Fruit fly (Drosophila melanogaster) whole organism, embryonic: ENCODE results near the gene Sld5.

Source experiments
- Aef1 ChIP-seq: fragments of 200-800 bp; sonication (Bioruptor generic); IDR thresholded peaks from 3 replicates; pipeline ENCODE4 v1.3.6; 2022; ENCODE audit warnings: missing biosample characterization, missing genetic modification characterization
- Asciz ChIP-seq: fragments of 200-800 bp; sonication (Bioruptor generic); optimal IDR thresholded peaks from 2 replicates; lab custom pipeline; 2017; ENCODE audit warnings: missing biosample characterization, mild to moderate bottlenecking, missing genetic modification characterization, missing genetic modification reagents
- CG10979 ChIP-seq: fragments of 200-800 bp; sonication (Bioruptor generic); optimal IDR thresholded peaks from 2 replicates; lab custom pipeline; 2018; ENCODE audit warnings: missing biosample characterization, mild to moderate bottlenecking, missing genetic modification characterization, moderate library complexity
- CG11247 ChIP-seq: fragments of 200-800 bp; sonication (Bioruptor generic); IDR thresholded peaks from 2 replicates; pipeline ENCODE4 v1.3.6; 2022; ENCODE audit warnings: missing biosample characterization, missing genetic modification characterization
- CG12104 ChIP-seq: fragments of 200-800 bp; sonication (Bioruptor generic); optimal IDR thresholded peaks from 3 replicates; lab custom pipeline; 2016; ENCODE audit warnings: missing biosample characterization, missing genetic modification characterization
- CG12659 ChIP-seq: fragments of 200-800 bp; sonication (Bioruptor generic); optimal IDR thresholded peaks from 3 replicates; lab custom pipeline; 2017; ENCODE audit warnings: mild to moderate bottlenecking, missing biosample characterization, missing genetic modification reagents, missing genetic modification characterization
- CG13123 ChIP-seq: fragments of 200-800 bp; sonication (Bioruptor generic); optimal IDR thresholded peaks from 2 replicates; lab custom pipeline; 2016; ENCODE audit warnings: missing biosample characterization, missing genetic modification characterization
- CG15479 ChIP-seq: fragments of 200-800 bp; sonication (Bioruptor generic); optimal IDR thresholded peaks from 3 replicates; lab custom pipeline; 2019; ENCODE audit warnings: missing biosample characterization, mild to moderate bottlenecking, missing genetic modification characterization, moderate library complexity
- CG1647 ChIP-seq: fragments of 200-800 bp; sonication (Bioruptor generic); optimal IDR thresholded peaks from 3 replicates; lab custom pipeline; 2016; ENCODE audit warnings: missing biosample characterization, missing genetic modification characterization
- CG17829 ChIP-seq: fragments of 200-800 bp; optimal IDR thresholded peaks from 2 replicates; lab custom pipeline; 2019; ENCODE audit warnings: missing biosample characterization, mild to moderate bottlenecking, missing genetic modification characterization, moderate library complexity
- CG18011 ChIP-seq: fragments of 200-800 bp; sonication (Bioruptor generic); optimal IDR thresholded peaks from 2 replicates; lab custom pipeline; 2017; ENCODE audit warnings: missing biosample characterization, missing genetic modification characterization, mild to moderate bottlenecking, moderate library complexity, missing genotype
- CG2129 ChIP-seq: fragments of 200-800 bp; sonication (Bioruptor generic); IDR thresholded peaks from 2 replicates; pipeline ENCODE4 v1.3.6; 2022; ENCODE audit warnings: missing biosample characterization, missing genetic modification characterization; ENCODE audit not compliant: partially characterized antibody
- CG3281 ChIP-seq: fragments of 200-800 bp; sonication (Bioruptor generic); optimal IDR thresholded peaks from 3 replicates; lab custom pipeline; 2017; ENCODE audit warnings: missing biosample characterization, mild to moderate bottlenecking, missing genetic modification characterization
- CG4360 ChIP-seq: fragments of 200-800 bp; sonication (Bioruptor generic); IDR thresholded peaks from 2 replicates; pipeline ENCODE4 v1.3.6; 2022; ENCODE audit warnings: missing biosample characterization, missing genetic modification characterization
- CG4617 ChIP-seq: fragments of 200-800 bp; sonication (Bioruptor generic); optimal IDR thresholded peaks from 3 replicates; lab custom pipeline; 2016; ENCODE audit warnings: missing biosample characterization, missing genetic modification characterization, borderline replicate concordance
- CG5245 ChIP-seq: fragments of 200-800 bp; sonication (Bioruptor generic); optimal IDR thresholded peaks from 3 replicates; lab custom pipeline; 2016; ENCODE audit warnings: missing biosample characterization, missing genetic modification characterization
- CG6791 ChIP-seq: fragments of 200-800 bp; sonication (Bioruptor generic); IDR thresholded peaks from 3 replicates; pipeline ENCODE4 v1.3.6; 2022; ENCODE audit warnings: missing biosample characterization, missing genetic modification characterization; ENCODE audit not compliant: partially characterized antibody
- CG6854 ChIP-seq: fragments of 200-800 bp; sonication (Bioruptor generic); optimal IDR thresholded peaks from 3 replicates; lab custom pipeline; 2017; ENCODE audit warnings: missing biosample characterization, mild to moderate bottlenecking, missing genetic modification characterization
- CG8924 ChIP-seq: fragments of 200-800 bp; optimal IDR thresholded peaks from 3 replicates; lab custom pipeline; 2019; ENCODE audit warnings: missing biosample characterization, mild to moderate bottlenecking, missing genetic modification characterization, moderate library complexity
- CG9727 ChIP-seq: fragments of 200-800 bp; sonication (Bioruptor generic); optimal IDR thresholded peaks from 3 replicates; lab custom pipeline; 2017; ENCODE audit warnings: missing biosample characterization, mild to moderate bottlenecking, missing genetic modification characterization
- Dbx ChIP-seq: fragments of 200-800 bp; sonication (Bioruptor generic); IDR thresholded peaks from 3 replicates; pipeline ENCODE4 v1.3.6; 2022; ENCODE audit warnings: missing biosample characterization, missing genetic modification characterization
- Deaf1 ChIP-seq: fragments of 200-800 bp; optimal IDR thresholded peaks from 3 replicates; lab custom pipeline; 2019; ENCODE audit warnings: missing biosample characterization, mild to moderate bottlenecking, missing genetic modification characterization, moderate library complexity
- Ets97D ChIP-seq: fragments of 200-800 bp; sonication (Bioruptor generic); optimal IDR thresholded peaks from 3 replicates; lab custom pipeline; 2016; ENCODE audit warnings: missing biosample characterization, missing genetic modification characterization
- Gug ChIP-seq: fragments of 200-800 bp; sonication (Bioruptor generic); IDR thresholded peaks from 4 replicates; pipeline ENCODE4 v1.3.6; 2022; ENCODE audit warnings: missing biosample characterization, missing genetic modification characterization
- H2.0 ChIP-seq: fragments of 200-800 bp; sonication (Bioruptor generic); IDR thresholded peaks from 2 replicates; pipeline ENCODE4 v1.3.6; 2022; ENCODE audit warnings: missing biosample characterization, missing genetic modification characterization
- Mad ChIP-seq: fragments of 200-800 bp; sonication (Bioruptor generic); optimal IDR thresholded peaks from 2 replicates; lab custom pipeline; 2016; ENCODE audit warnings: missing biosample characterization, missing genetic modification characterization
- Meics ChIP-seq: fragments of 200-800 bp; sonication (Bioruptor generic); optimal IDR thresholded peaks from 2 replicates; lab custom pipeline; 2017; ENCODE audit warnings: missing biosample characterization, mild to moderate bottlenecking, missing genetic modification characterization
- Mes4 ChIP-seq: fragments of 200-800 bp; sonication (Bioruptor generic); optimal IDR thresholded peaks from 2 replicates; lab custom pipeline; 2016; ENCODE audit warnings: missing biosample characterization, missing genetic modification characterization
- NC2α ChIP-seq: fragments of 200-800 bp; sonication (Bioruptor generic); optimal IDR thresholded peaks from 2 replicates; lab custom pipeline; 2016; ENCODE audit warnings: missing biosample characterization, missing genetic modification characterization
- Oaz ChIP-seq: fragments of 200-800 bp; sonication (Bioruptor generic); IDR thresholded peaks from 2 replicates; pipeline ENCODE4 v1.3.6; 2022; ENCODE audit warnings: missing biosample characterization, missing genetic modification characterization
- Sox102F ChIP-seq: fragments of 200-800 bp; sonication (Bioruptor generic); optimal IDR thresholded peaks from 2 replicates; lab custom pipeline; 2018; ENCODE audit warnings: missing biosample characterization, mild to moderate bottlenecking, missing genetic modification characterization, moderate library complexity
- YL-1 ChIP-seq: fragments of 200-800 bp; sonication (Bioruptor generic); optimal IDR thresholded peaks from 3 replicates; lab custom pipeline; 2017; ENCODE audit warnings: missing biosample characterization, mild to moderate bottlenecking, missing genetic modification characterization
- cas ChIP-seq: fragments of 200-800 bp; sonication (Bioruptor generic); IDR thresholded peaks from 2 replicates; pipeline ENCODE4 v1.3.6; 2022; ENCODE audit warnings: missing biosample characterization, missing genetic modification characterization
- cg ChIP-seq: fragments of 200-800 bp; sonication (Bioruptor generic); optimal IDR thresholded peaks from 3 replicates; lab custom pipeline; 2019; ENCODE audit warnings: missing biosample characterization, mild to moderate bottlenecking, missing genetic modification characterization, moderate library complexity
- chif ChIP-seq, 2 experiments: fragments of 200-800 bp; sonication (Bioruptor generic); optimal IDR thresholded peaks; 3 replicates each; lab custom pipeline; 2016; ENCODE audit warnings: missing biosample characterization in 2 of 2, missing genetic modification characterization in 2 of 2
- fd3F ChIP-seq: fragments of 200-800 bp; sonication (Bioruptor generic); optimal IDR thresholded peaks from 2 replicates; lab custom pipeline; 2018; ENCODE audit warnings: missing biosample characterization, mild to moderate bottlenecking, missing genetic modification characterization, moderate library complexity
- gem ChIP-seq: fragments of 200-800 bp; sonication (Bioruptor generic); optimal IDR thresholded peaks from 2 replicates; lab custom pipeline; 2019; ENCODE audit warnings: missing biosample characterization, mild to moderate bottlenecking, missing genetic modification characterization, moderate library complexity
- gfzf ChIP-seq: fragments of 200-800 bp; sonication (Bioruptor generic); optimal IDR thresholded peaks from 2 replicates; lab custom pipeline; 2016; ENCODE audit warnings: missing biosample characterization, mild to moderate bottlenecking, missing genetic modification characterization, moderate library complexity
- grn ChIP-seq: fragments of 200-800 bp; sonication (Bioruptor generic); optimal IDR thresholded peaks from 3 replicates; lab custom pipeline; 2017; ENCODE audit warnings: missing biosample characterization, missing genetic modification characterization
- kah ChIP-seq: fragments of 200-800 bp; sonication (Bioruptor generic); optimal IDR thresholded peaks from 2 replicates; lab custom pipeline; 2018; ENCODE audit warnings: missing biosample characterization, mild to moderate bottlenecking, missing genetic modification characterization
- pita ChIP-seq: fragments of 200-800 bp; sonication (Bioruptor generic); optimal IDR thresholded peaks from 2 replicates; lab custom pipeline; 2017; ENCODE audit warnings: missing biosample characterization, mild to moderate bottlenecking, missing genetic modification characterization
- prd ChIP-seq, 3 experiments: fragments of >200 bp in 2 of 3; fragments of 200-800 bp in 1 of 3; sonication (Bioruptor generic) in 1 of 3; optimal IDR thresholded peaks in 2 of 3; IDR thresholded peaks in 1 of 3; 2 replicates in 2 of 3; 3 replicates in 1 of 3; pipeline versions ENCODE4 v1.3.6 to Lab custom; 2017 to 2022; ENCODE audit warnings: missing biosample characterization in 1 of 3, missing genetic modification characterization in 1 of 3
- sima ChIP-seq: fragments of 200-800 bp; sonication (Bioruptor generic); optimal IDR thresholded peaks from 2 replicates; lab custom pipeline; 2016; ENCODE audit warnings: missing biosample characterization, missing genetic modification characterization
- tin ChIP-seq: fragments of 200-800 bp; sonication (Bioruptor generic); optimal IDR thresholded peaks from 3 replicates; lab custom pipeline; 2016; ENCODE audit warnings: missing biosample characterization, missing genetic modification characterization
- tx ChIP-seq: fragments of 200-800 bp; sonication (Bioruptor generic); optimal IDR thresholded peaks from 2 replicates; lab custom pipeline; 2016; ENCODE audit warnings: missing biosample characterization, missing genetic modification characterization
- unc-4 ChIP-seq: fragments of 200-800 bp; sonication (Bioruptor generic); IDR thresholded peaks from 2 replicates; pipeline ENCODE4 v1.3.6; 2022; ENCODE audit warnings: missing biosample characterization, missing genetic modification characterization; ENCODE audit not compliant: partially characterized antibody
- zf30C ChIP-seq: fragments of 200-800 bp; sonication (Bioruptor generic); optimal IDR thresholded peaks from 3 replicates; lab custom pipeline; 2018; ENCODE audit warnings: missing biosample characterization, mild to moderate bottlenecking, missing genetic modification characterization
- zfh1 ChIP-seq: fragments of 200-800 bp; sonication (Bioruptor generic); IDR thresholded peaks from 3 replicates; pipeline ENCODE4 v1.3.6; 2022; ENCODE audit warnings: missing biosample characterization, missing genetic modification characterization

Gene Sld5

DNA sequence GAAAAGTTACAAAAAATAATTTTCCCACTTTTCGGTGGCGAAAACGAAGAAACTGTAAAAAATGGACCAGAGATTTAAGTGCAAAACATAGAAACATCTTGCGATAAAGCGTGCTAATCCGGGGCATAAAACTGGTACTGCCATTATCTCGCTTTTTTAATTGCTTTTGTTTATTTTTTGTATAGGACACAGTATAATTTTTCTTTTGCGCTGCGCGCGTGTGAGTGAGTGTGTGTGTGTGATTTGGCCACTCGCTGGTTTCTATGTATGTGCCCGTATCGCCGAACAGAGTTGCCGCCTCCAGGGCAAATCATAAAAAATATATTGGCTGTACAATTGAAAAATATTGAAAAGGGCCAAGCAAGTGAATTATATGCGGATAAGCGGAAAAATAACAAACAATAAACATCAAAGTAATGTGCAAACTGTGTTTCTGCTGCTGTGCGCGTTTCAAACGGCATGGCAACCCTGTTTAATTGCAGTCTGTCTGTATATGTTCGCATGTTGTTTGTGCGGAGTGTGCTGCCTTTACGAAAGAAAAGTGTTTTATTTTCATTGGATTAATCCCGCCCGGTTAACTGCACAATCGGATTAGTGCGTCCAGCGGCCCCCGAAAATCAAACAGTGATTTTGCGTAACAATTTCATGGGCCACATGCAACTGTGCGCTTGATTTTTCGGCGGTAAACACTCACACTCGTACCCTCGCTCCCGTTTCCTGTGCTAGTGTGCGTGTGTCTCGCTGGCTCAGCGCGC lies 14.0 kb downstream of the Sld5 start (continued):
- TF ChIP-seq unc-4 (GFP tag; lab: Robert Waterston, UW): no peak
- peak; percentile 15 for TF ChIP-seq gfzf (GFP tag; lab: Kevin White, UChicago)
- TF ChIP-seq CG10979 (tag; lab: Kevin White, UChicago): peak; percentile 93
- peak; percentile 98 for TF ChIP-seq Gug (GFP tag; lab: Robert Waterston, UW)
- no peak for TF ChIP-seq pita (GFP tag; lab: Kevin White, UChicago)
- peak; percentile 98 for TF ChIP-seq zfh1 (GFP tag; lab: Robert Waterston, UW)
- TF ChIP-seq fd3F (GFP tag; lab: Kevin White, UChicago): peak; percentile 89
- TF ChIP-seq grn (GFP tag; lab: Kevin White, UChicago): peak; percentile 71
- peak; percentile 91 for TF ChIP-seq Ets97D (GFP tag; lab: Kevin White, UChicago)
- TF ChIP-seq CG13123 (GFP tag; lab: Kevin White, UChicago): peak; percentile 95
- peak; percentile 96 for TF ChIP-seq CG1647 (GFP tag; lab: Kevin White, UChicago)
- peak; percentile 92 for TF ChIP-seq Asciz (GFP tag; lab: Kevin White, UChicago)
- TF ChIP-seq CG17829: peak; percentile 93
- TF ChIP-seq CG12104: peak; percentile 92
- peak; percentile 90 for TF ChIP-seq sima
- peak; percentile 90 for TF ChIP-seq CG6854 (GFP tag; lab: Kevin White, UChicago)
- no peak for TF ChIP-seq prd (optimal IDR thresholded peaks at IDR 0.05; lab: Kevin White, UChicago)
- peak; percentile 98 for TF ChIP-seq prd (GFP tag; IDR thresholded peaks at IDR 0.05; lab: Robert Waterston, UW)
- peak; percentile 97 for TF ChIP-seq CG12659 (GFP tag; lab: Kevin White, UChicago)
- peak; percentile 96 for TF ChIP-seq NC2α (GFP tag; lab: Kevin White, UChicago)
- TF ChIP-seq Aef1 (GFP tag; lab: Robert Waterston, UW): peak; percentile 97
- peak; percentile 96 for TF ChIP-seq CG11247
- no peak for TF ChIP-seq zf30C (GFP tag; lab: Kevin White, UChicago)
- TF ChIP-seq CG15479 (GFP tag; lab: Kevin White, UChicago): peak; percentile 78
- TF ChIP-seq CG5245 (GFP tag; lab: Kevin White, UChicago): peak; percentile 96
- TF ChIP-seq cas (GFP tag; lab: Robert Waterston, UW): peak; percentile 88
- TF ChIP-seq Oaz (GFP tag; lab: Robert Waterston, UW): peak; percentile 93
- TF ChIP-seq CG8924: peak; percentile 94
- TF ChIP-seq YL-1 (GFP tag; lab: Kevin White, UChicago): peak; percentile 95
- TF ChIP-seq CG3281: peak; percentile 96
- TF ChIP-seq CG2129: no peak
- TF ChIP-seq cg: peak; percentile 91
- TF ChIP-seq CG4360 (GFP tag; lab: Robert Waterston, UW): peak; percentile 69
- peak; percentile 97 for TF ChIP-seq CG9727 (GFP tag; lab: Kevin White, UChicago)
- peak; percentile 95 for TF ChIP-seq Mad (GFP tag; lab: Kevin White, UChicago)
- peak; percentile 79 for TF ChIP-seq kah (GFP tag; lab: Kevin White, UChicago)
- TF ChIP-seq Deaf1 (tag; lab: Kevin White, UChicago): peak; percentile 70
- TF ChIP-seq Mes4 (GFP tag; lab: Kevin White, UChicago): peak; percentile 96
- TF ChIP-seq CG6791 (GFP tag; lab: Robert Waterston, UW): no peak
- TF ChIP-seq H2.0: peak; percentile 98
- TF ChIP-seq tin (GFP tag; lab: Kevin White, UChicago): peak; percentile 97
- TF ChIP-seq Meics (GFP tag; lab: Kevin White, UChicago): peak; percentile 96
- peak; percentile 98 for TF ChIP-seq Sox102F (GFP tag; lab: Kevin White, UChicago)
- peak; percentile 90 for TF ChIP-seq CG18011 (GFP tag; lab: Kevin White, UChicago)
- peak; percentile 97 for TF ChIP-seq tx (GFP tag; lab: Kevin White, UChicago)
- peak; percentile 97 for TF ChIP-seq gem (tag; lab: Kevin White, UChicago)
- peak; percentile 97 for TF ChIP-seq CG4617 (GFP tag; lab: Kevin White, UChicago)
- TF ChIP-seq Dbx: peak; percentile 95
- TF ChIP-seq chif (GFP tag; optimal IDR thresholded peaks at IDR 0.05; lab: Kevin White, UChicago): peak; percentile 96 to 97
